Fruit fly (Drosophila melanogaster) whole organism, embryonic: ENCODE data around the gene Cpr62Bc.

ENCODE experiments used
- Bteb2 ChIP-seq: fragments of 200-800 bp; sonication (Bioruptor generic); optimal IDR thresholded peaks from 2 replicates; lab custom pipeline; 2016; ENCODE audit warnings: missing biosample characterization, missing genetic modification characterization
- CG10654 ChIP-seq: fragments of 200-800 bp; sonication (Bioruptor generic); optimal IDR thresholded peaks from 2 replicates; lab custom pipeline; 2016; ENCODE audit warnings: missing biosample characterization, missing genetic modification characterization
- CG10979 ChIP-seq: fragments of 200-800 bp; sonication (Bioruptor generic); optimal IDR thresholded peaks from 2 replicates; lab custom pipeline; 2018; ENCODE audit warnings: missing biosample characterization, mild to moderate bottlenecking, missing genetic modification characterization, moderate library complexity
- CG11456 ChIP-seq: fragments of 200-800 bp; sonication (Bioruptor generic); IDR thresholded peaks from 3 replicates; pipeline ENCODE4 v1.3.6; 2022; ENCODE audit warnings: missing biosample characterization, missing genetic modification characterization
- CG11723 ChIP-seq: fragments of 200-800 bp; sonication (Bioruptor generic); optimal IDR thresholded peaks from 2 replicates; lab custom pipeline; 2017; ENCODE audit warnings: missing biosample characterization, mild to moderate bottlenecking, missing genetic modification characterization
- CG14667 ChIP-seq: fragments of 200-800 bp; sonication (Bioruptor generic); IDR thresholded peaks from 2 replicates; pipeline ENCODE4 v1.3.6; 2022; ENCODE audit warnings: missing biosample characterization, missing genetic modification characterization
- CG15011 ChIP-seq: fragments of 200-800 bp; sonication (Bioruptor generic); optimal IDR thresholded peaks from 3 replicates; lab custom pipeline; 2018; ENCODE audit warnings: missing biosample characterization, mild to moderate bottlenecking, missing genetic modification characterization
- CG16779 ChIP-seq: fragments of 200-800 bp; sonication (Bioruptor generic); IDR thresholded peaks from 2 replicates; pipeline ENCODE4 v1.3.6; 2022; ENCODE audit warnings: missing biosample characterization, missing genetic modification characterization
- CG17359 ChIP-seq: fragments of 200-800 bp; sonication (Bioruptor generic); optimal IDR thresholded peaks from 3 replicates; lab custom pipeline; 2018; ENCODE audit warnings: missing biosample characterization, mild to moderate bottlenecking, missing genetic modification characterization, moderate library complexity
- CG17612 ChIP-seq: fragments of 200-800 bp; sonication (Bioruptor generic); IDR thresholded peaks from 2 replicates; pipeline ENCODE4 v1.3.6; 2022; ENCODE audit warnings: missing biosample characterization, missing genetic modification characterization
- CG2129 ChIP-seq: fragments of 200-800 bp; sonication (Bioruptor generic); IDR thresholded peaks from 2 replicates; pipeline ENCODE4 v1.3.6; 2022; ENCODE audit warnings: missing biosample characterization, missing genetic modification characterization; ENCODE audit not compliant: partially characterized antibody
- CG2678 ChIP-seq: fragments of 200-800 bp; sonication (Bioruptor generic); optimal IDR thresholded peaks from 3 replicates; lab custom pipeline; 2019; ENCODE audit warnings: missing biosample characterization, mild to moderate bottlenecking, missing genetic modification characterization, moderate library complexity
- CG30403 ChIP-seq: fragments of 200-800 bp; sonication (Bioruptor generic); optimal IDR thresholded peaks from 3 replicates; lab custom pipeline; 2016; ENCODE audit warnings: missing biosample characterization, missing genetic modification characterization
- CG32767 ChIP-seq: fragments of 200-800 bp; sonication (Bioruptor generic); IDR thresholded peaks from 2 replicates; pipeline ENCODE4 v1.3.6; 2022; ENCODE audit warnings: missing biosample characterization, missing genetic modification characterization
- CG6765 ChIP-seq: fragments of 200-800 bp; sonication (Bioruptor generic); optimal IDR thresholded peaks from 3 replicates; lab custom pipeline; 2017; ENCODE audit warnings: missing biosample characterization, mild to moderate bottlenecking, missing genetic modification characterization
- CG7372 ChIP-seq: fragments of 200-800 bp; sonication (Bioruptor generic); IDR thresholded peaks from 2 replicates; pipeline ENCODE4 v1.3.6; 2022; ENCODE audit warnings: missing biosample characterization, missing genetic modification characterization
- CG9609 ChIP-seq: fragments of 200-800 bp; sonication (Bioruptor generic); optimal IDR thresholded peaks from 3 replicates; lab custom pipeline; 2016; ENCODE audit warnings: missing biosample characterization, missing genetic modification characterization
- CkIIα-i1 ChIP-seq: fragments of 200-800 bp; sonication (Bioruptor generic); IDR thresholded peaks from 2 replicates; pipeline ENCODE4 v1.3.6; 2022; ENCODE audit warnings: missing biosample characterization, missing genetic modification characterization
- CoRest ChIP-seq: fragments of 200-800 bp; sonication (Bioruptor generic); optimal IDR thresholded peaks from 3 replicates; lab custom pipeline; 2018; ENCODE audit warnings: missing biosample characterization, mild to moderate bottlenecking, missing genetic modification characterization, moderate library complexity
- Dad ChIP-seq: fragments of 200-800 bp; sonication (Bioruptor generic); optimal IDR thresholded peaks from 3 replicates; lab custom pipeline; 2016; ENCODE audit warnings: missing biosample characterization, missing genetic modification characterization
- Dip3 ChIP-seq: fragments of 200-800 bp; sonication (Bioruptor generic); optimal IDR thresholded peaks from 3 replicates; lab custom pipeline; 2016; ENCODE audit warnings: missing biosample characterization, missing genetic modification characterization
- Doc3 ChIP-seq: fragments of 200-800 bp; sonication (Bioruptor generic); IDR thresholded peaks from 3 replicates; pipeline ENCODE4 v1.3.6; 2022; ENCODE audit warnings: missing biosample characterization, missing genetic modification characterization; ENCODE audit not compliant: partially characterized antibody
- HmgD ChIP-seq: fragments of 200-800 bp; sonication (Bioruptor generic); optimal IDR thresholded peaks from 3 replicates; lab custom pipeline; 2016; ENCODE audit warnings: missing biosample characterization, missing genetic modification characterization
- Lhr ChIP-seq: fragments of 200-800 bp; sonication (Bioruptor generic); optimal IDR thresholded peaks from 3 replicates; lab custom pipeline; 2017; ENCODE audit warnings: mild to moderate bottlenecking, missing biosample characterization, missing genetic modification reagents, missing genetic modification characterization
- MESR4 ChIP-seq: fragments of 200-800 bp; sonication (Bioruptor generic); optimal IDR thresholded peaks from 2 replicates; lab custom pipeline; 2018; ENCODE audit warnings: missing biosample characterization, mild to moderate bottlenecking, missing genetic modification characterization, moderate library complexity
- Oli ChIP-seq: fragments of 200-800 bp; sonication (Bioruptor generic); optimal IDR thresholded peaks from 2 replicates; lab custom pipeline; 2018; ENCODE audit warnings: missing biosample characterization, mild to moderate bottlenecking, missing genetic modification characterization, moderate library complexity
- Poxn ChIP-seq: fragments of 200-800 bp; sonication (Bioruptor generic); IDR thresholded peaks from 2 replicates; pipeline ENCODE4 v1.3.6; 2022; ENCODE audit warnings: missing biosample characterization, missing genetic modification characterization
- al ChIP-seq: fragments of 200-800 bp; sonication (Bioruptor generic); IDR thresholded peaks from 2 replicates; pipeline ENCODE4 v1.3.6; 2022; ENCODE audit warnings: missing biosample characterization, missing genetic modification characterization
- cas ChIP-seq: fragments of 200-800 bp; sonication (Bioruptor generic); IDR thresholded peaks from 2 replicates; pipeline ENCODE4 v1.3.6; 2022; ENCODE audit warnings: missing biosample characterization, missing genetic modification characterization
- dm ChIP-seq: fragments of 200-800 bp; sonication (Bioruptor generic); optimal IDR thresholded peaks from 3 replicates; lab custom pipeline; 2016; ENCODE audit warnings: missing biosample characterization, missing genetic modification characterization
- fd102C ChIP-seq: fragments of 200-800 bp; sonication (Bioruptor generic); optimal IDR thresholded peaks from 2 replicates; lab custom pipeline; 2018; ENCODE audit warnings: missing biosample characterization, mild to moderate bottlenecking, missing genetic modification characterization, moderate library complexity
- gem ChIP-seq: fragments of 200-800 bp; sonication (Bioruptor generic); optimal IDR thresholded peaks from 2 replicates; lab custom pipeline; 2019; ENCODE audit warnings: missing biosample characterization, mild to moderate bottlenecking, missing genetic modification characterization, moderate library complexity
- gfzf ChIP-seq: fragments of 200-800 bp; sonication (Bioruptor generic); optimal IDR thresholded peaks from 2 replicates; lab custom pipeline; 2016; ENCODE audit warnings: missing biosample characterization, mild to moderate bottlenecking, missing genetic modification characterization, moderate library complexity
- grau ChIP-seq: fragments of 200-800 bp; optimal IDR thresholded peaks from 3 replicates; lab custom pipeline; 2019; ENCODE audit warnings: missing biosample characterization, mild to moderate bottlenecking, missing genetic modification characterization, moderate library complexity
- gt ChIP-seq: fragments of 200-800 bp; sonication (Bioruptor generic); IDR thresholded peaks from 2 replicates; pipeline ENCODE4 v1.3.6; 2022; ENCODE audit warnings: missing biosample characterization, missing genetic modification characterization
- jigr1 ChIP-seq: fragments of 200-800 bp; sonication (Bioruptor generic); IDR thresholded peaks from 3 replicates; pipeline ENCODE4 v1.3.6; 2022; ENCODE audit warnings: missing biosample characterization, missing genetic modification characterization
- ken ChIP-seq: fragments of 200-800 bp; sonication (Bioruptor generic); IDR thresholded peaks from 3 replicates; pipeline ENCODE4 v1.3.6; 2022; ENCODE audit warnings: missing biosample characterization, missing genetic modification characterization
- lbe ChIP-seq: fragments of 200-800 bp; sonication (Bioruptor generic); optimal IDR thresholded peaks from 2 replicates; lab custom pipeline; 2016; ENCODE audit warnings: missing biosample characterization, mild to moderate bottlenecking, missing genetic modification characterization
- nau ChIP-seq: fragments of 200-800 bp; sonication (Bioruptor generic); optimal IDR thresholded peaks from 3 replicates; lab custom pipeline; 2017; ENCODE audit warnings: missing biosample characterization, mild to moderate bottlenecking, missing genetic modification characterization, missing genetic modification reagents
- nerfin-1 ChIP-seq: fragments of 200-800 bp; sonication (Bioruptor generic); optimal IDR thresholded peaks from 3 replicates; lab custom pipeline; 2019; ENCODE audit warnings: missing biosample characterization, mild to moderate bottlenecking, missing genetic modification characterization, moderate library complexity
- p53 ChIP-seq: fragments of 200-800 bp; sonication (Bioruptor generic); optimal IDR thresholded peaks from 2 replicates; lab custom pipeline; 2016; ENCODE audit warnings: missing biosample characterization, missing genetic modification characterization
- pfk ChIP-seq: fragments of 200-800 bp; sonication (Bioruptor generic); optimal IDR thresholded peaks from 2 replicates; lab custom pipeline; 2018; ENCODE audit warnings: missing biosample characterization, mild to moderate bottlenecking, missing genetic modification characterization, moderate library complexity
- pnt ChIP-seq: fragments of 200-800 bp; sonication (Bioruptor generic); optimal IDR thresholded peaks from 3 replicates; lab custom pipeline; 2016; ENCODE audit warnings: missing biosample characterization, missing genetic modification characterization
- pzg ChIP-seq: fragments of 200-800 bp; sonication (Bioruptor generic); optimal IDR thresholded peaks from 3 replicates; lab custom pipeline; 2018; ENCODE audit warnings: missing biosample characterization, mild to moderate bottlenecking, missing genetic modification characterization, moderate library complexity
- sens ChIP-seq: fragments of 200-800 bp; sonication (Bioruptor generic); peaks from one replicate; lab custom pipeline; 2016; ENCODE audit warnings: missing biosample characterization, missing genetic modification characterization
- sisA ChIP-seq: fragments of 200-800 bp; sonication (Bioruptor generic); IDR thresholded peaks from 2 replicates; pipeline ENCODE4 v1.3.6; 2022; ENCODE audit warnings: missing biosample characterization, missing genetic modification characterization
- slou ChIP-seq: fragments of 200-800 bp; sonication (Bioruptor generic); optimal IDR thresholded peaks from 3 replicates; lab custom pipeline; 2016; ENCODE audit warnings: missing biosample characterization, missing genetic modification characterization
- ssp ChIP-seq: fragments of 200-800 bp; sonication (Bioruptor generic); IDR thresholded peaks from 2 replicates; pipeline ENCODE4 v1.3.6; 2022; ENCODE audit warnings: missing biosample characterization, missing genetic modification characterization
- toy ChIP-seq: fragments of 200-800 bp; sonication (Bioruptor generic); IDR thresholded peaks from 2 replicates; pipeline ENCODE4 v1.3.6; 2022; ENCODE audit warnings: missing biosample characterization, missing genetic modification characterization
- vfl ChIP-seq: fragments of 200-800 bp; sonication (Bioruptor generic); optimal IDR thresholded peaks from 2 replicates; lab custom pipeline; 2016; ENCODE audit warnings: missing biosample characterization, missing genetic modification characterization
- wek ChIP-seq: fragments of 200-800 bp; sonication (Bioruptor generic); optimal IDR thresholded peaks from 3 replicates; lab custom pipeline; 2018; ENCODE audit warnings: missing biosample characterization, mild to moderate bottlenecking, missing genetic modification characterization, moderate library complexity

Gene Cpr62Bc

dm6 chr3L:1876215-1876625 is 34.3 kb upstream of the Cpr62Bc start, which contains the start of gene dre4 (continued):
- TF ChIP-seq Lhr (GFP tag; lab: Kevin White, UChicago) (peak; percentile 93), pzg (GFP tag; lab: Kevin White, UChicago) (peak; percentile 97), gem (tag; lab: Kevin White, UChicago) (peak; percentile 80), slou (GFP tag; lab: Kevin White, UChicago) (peak; percentile 54), CG32767 (GFP tag; lab: Robert Waterston, UW) (0 out of 2 replicates have a peak, but pooled peaks have one; percentile 28), CG15011 (GFP tag; lab: Kevin White, UChicago) (peak; percentile 27), wek (no peak), CG11456 (GFP tag; lab: Robert Waterston, UW) (0 out of 3 replicates have a peak, but pooled peaks have one; percentile 31), CoRest (tag; lab: Kevin White, UChicago) (peak; percentile 66), al (peak; percentile 53), Oli (tag; lab: Kevin White, UChicago) (peak; percentile 63), Dip3 (GFP tag; lab: Kevin White, UChicago) (peak; percentile 24), nau (GFP tag; lab: Kevin White, UChicago) (no peak), CG9609 (peak; percentile 71), Poxn (GFP tag; lab: Robert Waterston, UW) (no peak), CG11723 (GFP tag; lab: Kevin White, UChicago) (no peak), CG14667 (GFP tag; lab: Robert Waterston, UW) (0 out of 2 replicates have a peak, but pooled peaks have one; percentile 35), pfk (no peak), lbe (peak; percentile 40), CG30403 (GFP tag; lab: Kevin White, UChicago) (peak; percentile 78), CG16779 (GFP tag; lab: Robert Waterston, UW) (0 out of 2 replicates have a peak, but pooled peaks have one; percentile 15), CG17359 (tag; lab: Kevin White, UChicago) (peak; percentile 75), sens (GFP tag; lab: Kevin White, UChicago) (peak; percentile 96), HmgD (GFP tag; lab: Kevin White, UChicago) (peak; percentile 68), sisA (peak; percentile 51; the same call in 1 of the 2 replicates), CG2129 (no peak), gt (no peak), fd102C (GFP tag; lab: Kevin White, UChicago) (peak; percentile 37), Doc3 (GFP tag; lab: Robert Waterston, UW) (no peak), dm (GFP tag; lab: Kevin White, UChicago) (peak; percentile 66), Dad (GFP tag; lab: Kevin White, UChicago) (peak; percentile 72), cas (GFP tag; lab: Robert Waterston, UW) (no peak), ken (GFP tag; lab: Robert Waterston, UW) (0 out of 3 replicates have a peak, but pooled peaks have one; percentile 52), CkIIα-i1 (no peak), grau (tag; lab: Kevin White, UChicago) (peak; percentile 64), CG10979 (tag; lab: Kevin White, UChicago) (peak; percentile 78), p53 (peak; percentile 33), toy (no peak), MESR4 (GFP tag; lab: Kevin White, UChicago) (peak; percentile 63), Bteb2 (peak; percentile 62), CG2678 (tag; lab: Kevin White, UChicago) (peak; percentile 74), jigr1 (GFP tag; lab: Robert Waterston, UW) (no peak), nerfin-1 (tag; lab: Kevin White, UChicago) (peak; percentile 94), vfl (GFP tag; lab: Kevin White, UChicago) (peak; percentile 33), pnt (GFP tag; lab: Kevin White, UChicago) (peak; percentile 45), CG6765 (peak; percentile 62), ssp (GFP tag; lab: Robert Waterston, UW) (peak; percentile 56), gfzf (GFP tag; lab: Kevin White, UChicago) (peak; percentile 97), CG17612 (GFP tag; lab: Robert Waterston, UW) (no peak), CG7372 (no peak), CG10654 (GFP tag; lab: Kevin White, UChicago) (peak; percentile 57)
